Worm (Caenorhabditis elegans): ENCODE data around the gene srj-32.

- no peak for TF ChIP-seq sptf-2 (GFP tag; optimal IDR thresholded peaks at IDR 0.05)
- TF ChIP-seq atf-7 (tag; optimal IDR thresholded peaks at IDR 0.05), result no peak
- no peak for TF ChIP-seq ztf-22 (GFP tag; optimal IDR thresholded peaks at IDR 0.05)
- no peak for TF ChIP-seq him-1 (tag; optimal IDR thresholded peaks at IDR 0.05)
- no peak for TF ChIP-seq T26A5.8 (tag; optimal IDR thresholded peaks at IDR 0.05)
- no peak for TF ChIP-seq F49E8.2 (tag; optimal IDR thresholded peaks at IDR 0.05; ENCODE audit: insufficient read depth)
- no peak for TF ChIP-seq bed-1 (GFP tag; IDR thresholded peaks at IDR 0.05)
- TF ChIP-seq pha-4 (tag; optimal IDR thresholded peaks at IDR 0.05), result no peak
- TF ChIP-seq F57C9.4 (tag; optimal IDR thresholded peaks at IDR 0.05), result no peak
- TF ChIP-seq efl-1 (GFP tag; optimal IDR thresholded peaks at IDR 0.05), result no peak
- no peak for TF ChIP-seq nfya-1 (tag; optimal IDR thresholded peaks at IDR 0.05; ENCODE audit: borderline replicate concordance, insufficient read depth)
- no peak for TF ChIP-seq tbx-9 (tag; optimal IDR thresholded peaks at IDR 0.05; ENCODE audit: borderline replicate concordance)
- no peak for TF ChIP-seq rcor-1 (GFP tag; IDR thresholded peaks at IDR 0.05)
- TF ChIP-seq ceh-100 (GFP tag; IDR thresholded peaks at IDR 0.05), result no peak
Observed at ce11 chrV:7298463-7298862, 1.3 kb upstream of the srj-32 start, which contains the start of gene F07G11.3.

Measured in whole organism, young adult.